Worm (Caenorhabditis elegans): ENCODE data around the gene ttr-33.

Gene ttr-33

DNA sequence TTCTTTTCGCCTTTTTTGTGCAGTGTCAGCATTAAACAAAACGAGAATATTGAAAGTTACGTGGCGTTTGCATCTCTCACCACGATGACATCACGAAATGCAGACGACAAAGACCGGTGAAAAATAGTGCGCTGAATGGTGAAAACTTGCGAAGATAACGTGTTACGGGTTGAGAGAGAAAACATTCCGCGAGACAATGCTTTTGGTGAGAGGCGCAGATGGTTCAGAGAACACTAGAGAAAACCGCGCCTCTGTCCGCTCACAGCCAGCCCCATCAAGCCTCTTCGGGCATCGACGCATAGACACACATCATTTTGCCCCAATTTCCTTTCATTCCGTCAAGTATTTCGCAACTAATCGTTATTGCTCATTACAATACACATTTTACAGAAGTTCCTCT is 16.9 kb upstream of the ttr-33 start, which contains the start of the genes C37C3.9 and C37C3.18 (continued):
- TF ChIP-seq mdl-1 (tag; optimal IDR thresholded peaks at IDR 0.05): peak in 1 of 2 experiments; percentile 84
- TF ChIP-seq egl-27 (tag; optimal IDR thresholded peaks at IDR 0.05): peak; percentile 5 to 15
- TF ChIP-seq tlp-1 (tag; optimal IDR thresholded peaks at IDR 0.05): no peak
- TF ChIP-seq ceh-8 (GFP tag; optimal IDR thresholded peaks at IDR 0.05): peak; percentile 27
- TF ChIP-seq xbp-1 (tag; optimal IDR thresholded peaks at IDR 0.05): peak; percentile 85
- TF ChIP-seq nhr-77 (tag; optimal IDR thresholded peaks at IDR 0.05): peak; percentile 85

DNA sequence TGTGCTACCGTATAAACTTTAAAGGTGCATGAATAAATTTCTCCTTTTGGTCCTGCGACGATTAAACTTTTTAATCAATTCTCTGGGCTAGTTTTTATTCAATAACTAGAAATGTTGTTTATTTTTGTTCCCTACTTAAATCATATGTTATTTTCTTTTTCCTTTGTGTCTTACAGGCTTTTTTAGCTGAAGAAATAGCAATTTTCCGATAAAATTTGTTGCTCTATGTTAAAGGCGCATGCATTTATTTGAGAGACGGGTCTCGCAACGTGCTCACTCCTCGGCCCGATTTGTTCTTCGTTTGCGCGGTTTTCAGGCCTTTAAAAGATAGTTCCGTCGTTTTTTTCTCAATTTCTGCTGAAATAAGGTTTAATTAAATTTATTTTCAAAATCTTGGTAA is 16.2 kb upstream of the ttr-33 start:
- TF ChIP-seq ces-1 (GFP tag; optimal IDR thresholded peaks at IDR 0.05): no peak
- TF ChIP-seq lin-14 (GFP tag; optimal IDR thresholded peaks at IDR 0.05): no peak
- TF ChIP-seq lin-35 (GFP tag; optimal IDR thresholded peaks at IDR 0.05): peak in 1 of 2 experiments; percentile 30
- TF ChIP-seq dpl-1 (GFP tag; optimal IDR thresholded peaks at IDR 0.05): peak in 1 of 3 experiments; percentile 13
- no peak for TF ChIP-seq nhr-84 (tag; optimal IDR thresholded peaks at IDR 0.05)
- TF ChIP-seq egl-27 (tag; optimal IDR thresholded peaks at IDR 0.05): no peak
- no peak for TF ChIP-seq efl-1 (optimal IDR thresholded peaks at IDR 0.05)
- peak in 1 of 2 experiments; percentile 12 for TF ChIP-seq efl-1 (GFP tag; optimal IDR thresholded peaks at IDR 0.05 in 1 of 2)

DNA sequence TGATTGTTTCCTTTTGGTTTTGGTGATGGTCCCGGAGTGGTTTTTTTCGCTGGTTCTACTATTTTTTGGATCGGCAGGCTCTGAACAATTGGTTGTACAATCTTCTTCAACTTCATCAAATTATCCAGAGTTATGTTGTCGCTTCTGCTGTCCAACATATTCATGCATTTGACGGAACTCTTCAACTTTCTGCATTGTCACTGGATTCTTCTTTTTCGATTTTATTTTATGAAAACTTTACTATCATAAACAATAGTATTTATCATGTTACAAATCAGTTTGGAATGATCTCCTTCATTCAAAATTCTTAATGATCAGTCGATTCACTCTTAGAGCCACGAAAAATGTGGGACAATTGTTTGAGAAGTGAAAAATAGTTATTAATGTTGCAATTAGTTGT is 14.4 kb upstream of the ttr-33 start:
- TF ChIP-seq nhr-47 (tag; optimal IDR thresholded peaks at IDR 0.05) (no peak), xbp-1 (tag; optimal IDR thresholded peaks at IDR 0.05) (no peak), hlh-4 (tag; optimal IDR thresholded peaks at IDR 0.05) (no peak), fkh-4 (tag; optimal IDR thresholded peaks at IDR 0.05; ENCODE audit: borderline replicate concordance) (no peak)

DNA sequence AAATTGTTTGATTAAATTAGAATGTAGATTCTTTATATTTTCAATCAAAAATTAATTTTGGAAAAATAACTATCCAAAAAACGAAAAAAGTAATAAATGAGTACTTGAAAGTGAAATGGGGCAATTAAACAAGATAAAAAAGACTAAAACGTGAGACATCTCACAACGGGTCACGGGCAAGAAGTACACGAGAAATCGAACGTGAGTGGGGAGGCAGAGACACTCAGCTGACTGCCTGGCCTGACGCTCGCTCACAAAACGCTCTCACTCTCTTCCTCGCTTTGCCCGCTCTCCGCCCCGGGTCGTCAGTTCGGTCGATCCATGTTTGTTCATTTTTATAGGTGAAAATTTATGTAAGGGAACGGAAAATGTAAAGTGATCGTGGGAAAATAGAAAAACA is 10.5 kb upstream of the ttr-33 start:
- TF ChIP-seq lin-35 (GFP tag; optimal IDR thresholded peaks at IDR 0.05): peak in 1 of 2 experiments; percentile 54
- TF ChIP-seq skn-1 (tag; optimal IDR thresholded peaks at IDR 0.05): no peak
- no peak for TF ChIP-seq elt-3 (tag; optimal IDR thresholded peaks at IDR 0.05)
- no peak for TF ChIP-seq ceh-8 (GFP tag; optimal IDR thresholded peaks at IDR 0.05)
- TF ChIP-seq F16B12.6 (tag; optimal IDR thresholded peaks at IDR 0.05): no peak
- TF ChIP-seq nhr-71 (tag; optimal IDR thresholded peaks at IDR 0.05): peak; percentile 9
- peak; percentile 48 for TF ChIP-seq mep-1 (tag; optimal IDR thresholded peaks at IDR 0.05)
- TF ChIP-seq mef-2 (tag; optimal IDR thresholded peaks at IDR 0.05): no peak
- TF ChIP-seq efl-3 (GFP tag; optimal IDR thresholded peaks at IDR 0.05): no peak
- no peak for TF ChIP-seq irx-1 (tag; optimal IDR thresholded peaks at IDR 0.05)
- peak in 1 of 2 experiments; percentile 69 for TF ChIP-seq mdl-1 (tag; optimal IDR thresholded peaks at IDR 0.05)
- no peak for TF ChIP-seq ceh-88 (GFP tag; IDR thresholded peaks at IDR 0.05)
- peak; percentile 13 for TF ChIP-seq unc-130 (tag; optimal IDR thresholded peaks at IDR 0.05)
- TF ChIP-seq fkh-4 (tag; optimal IDR thresholded peaks at IDR 0.05; ENCODE audit: borderline replicate concordance): no peak
- peak; percentile 77 for TF ChIP-seq blmp-1 (tag; optimal IDR thresholded peaks at IDR 0.05)
- TF ChIP-seq nhr-20 (tag; optimal IDR thresholded peaks at IDR 0.05): peak; percentile 42
- TF ChIP-seq snu-23 (GFP tag; optimal IDR thresholded peaks at IDR 0.05): peak; percentile 32
- TF ChIP-seq nhr-85 (tag): peak; percentile 12
- TF ChIP-seq unc-62 (GFP tag; optimal IDR thresholded peaks at IDR 0.05): no peak
- TF ChIP-seq swsn-7 (tag; optimal IDR thresholded peaks at IDR 0.05): no peak
- TF ChIP-seq aly-2 (tag; optimal IDR thresholded peaks at IDR 0.05): no peak
- no peak for TF ChIP-seq nhr-77 (tag; optimal IDR thresholded peaks at IDR 0.05)
- peak; percentile 51 for TF ChIP-seq lin-14 (GFP tag; optimal IDR thresholded peaks at IDR 0.05)
- TF ChIP-seq nhr-11 (tag; optimal IDR thresholded peaks at IDR 0.05): no peak

DNA sequence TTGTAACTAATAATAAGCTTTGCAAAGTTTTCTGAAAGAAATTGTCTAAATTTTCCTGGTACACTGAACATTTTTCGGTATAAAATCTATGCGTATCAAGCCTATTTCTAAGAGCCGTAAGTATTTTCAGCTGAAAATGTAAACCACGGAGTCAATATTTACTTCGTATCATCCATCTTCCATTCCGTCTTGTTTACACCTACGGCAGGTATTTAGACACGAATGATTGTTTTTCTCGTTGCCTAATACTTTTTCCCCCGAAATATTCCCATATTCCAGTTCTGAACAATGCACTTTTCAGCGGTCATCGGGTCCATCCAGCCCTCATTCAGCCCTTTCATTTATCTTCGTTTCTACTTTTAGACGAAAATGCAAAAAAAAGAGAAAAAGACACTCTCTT is 10.0 kb upstream of the ttr-33 start:
- TF ChIP-seq pag-3 (tag; optimal IDR thresholded peaks at IDR 0.05; ENCODE audit: borderline replicate concordance, insufficient read depth) (no peak), efl-1 (optimal IDR thresholded peaks at IDR 0.05) (no peak), efl-1 (GFP tag; optimal IDR thresholded peaks at IDR 0.05 in 1 of 2) (peak in 1 of 2 experiments; percentile 78)

Measured in whole organism, L1 larva.